Worm (Caenorhabditis elegans) whole organism, early embryonic: ENCODE results near the gene rgl-1.

ENCODE experiments used
- B0310.2 ChIP-seq: sonication (generic microtip); optimal IDR thresholded peaks from 2 replicates; lab custom pipeline; 2016; ENCODE audit warnings: mild to moderate bottlenecking, missing genetic modification characterization, missing compliant biosample characterization
- F13C5.2 ChIP-seq: sonication (generic microtip); optimal IDR thresholded peaks from 2 replicates; lab custom pipeline; 2017; ENCODE audit warnings: mild to moderate bottlenecking, missing genetic modification characterization, inconsistent platforms, missing compliant biosample characterization
- aly-1 ChIP-seq: sonication (generic microtip); optimal IDR thresholded peaks from 2 replicates; lab custom pipeline; 2016; ENCODE audit warnings: missing genetic modification characterization, missing compliant biosample characterization
- ama-1 ChIP-seq: fragments of 150-350 bp; optimal IDR thresholded peaks from 2 replicates; lab custom pipeline; 2014
- ceh-13 ChIP-seq: fragments of 200-800 bp; sonication (Bioruptor generic); optimal IDR thresholded peaks from 2 replicates; lab custom pipeline; 2018; ENCODE audit warnings: mild to moderate bottlenecking, missing genetic modification characterization, missing compliant biosample characterization
- ceh-36 ChIP-seq: sonication (generic microtip); optimal IDR thresholded peaks from 2 replicates; lab custom pipeline; 2016; ENCODE audit warnings: missing genetic modification characterization, inconsistent platforms, missing compliant biosample characterization
- ets-7 ChIP-seq: sonication (generic microtip); optimal IDR thresholded peaks from 2 replicates; lab custom pipeline; 2016; ENCODE audit warnings: missing genotype, missing genetic modification characterization, missing compliant biosample characterization
- flt-1 ChIP-seq: fragments of 200-800 bp; sonication (Bioruptor generic); IDR thresholded peaks from 2 replicates; pipeline ENCODE4 v1.3.6; 2022; ENCODE audit warnings: missing genetic modification characterization, missing compliant biosample characterization
- hmbx-1 ChIP-seq: sonication (generic microtip); optimal IDR thresholded peaks from 2 replicates; lab custom pipeline; 2016; ENCODE audit warnings: mild to moderate bottlenecking, missing genetic modification characterization, missing compliant biosample characterization
- hmg-4 ChIP-seq: fragments of 200-800 bp; sonication (Bioruptor generic); optimal IDR thresholded peaks from 2 replicates; lab custom pipeline; 2018; ENCODE audit warnings: mild to moderate bottlenecking, missing genetic modification characterization, missing compliant biosample characterization
- hnd-1 ChIP-seq: sonication (generic microtip); optimal IDR thresholded peaks from 2 replicates; lab custom pipeline; 2016; ENCODE audit warnings: missing genetic modification characterization, missing compliant biosample characterization
- pes-1 ChIP-seq: fragments of 200-800 bp; sonication (Bioruptor generic); IDR thresholded peaks from 2 replicates; pipeline ENCODE4 v1.3.6; 2022; ENCODE audit warnings: missing genetic modification reagents, missing genetic modification characterization, missing compliant biosample characterization
- scrt-1 ChIP-seq: fragments of 200-800 bp; sonication (Bioruptor generic); IDR thresholded peaks from 2 replicates; pipeline ENCODE4 v1.3.6; 2022; ENCODE audit warnings: missing genetic modification characterization, missing compliant biosample characterization
- sea-1 ChIP-seq: fragments of 200-800 bp; sonication (Bioruptor generic); conservative IDR thresholded peaks from 2 replicates; pipeline ENCODE4 v1.3.6; 2022; ENCODE audit warnings: missing genetic modification characterization, missing compliant biosample characterization
- tbx-11 ChIP-seq: fragments of 200-800 bp; sonication (Bioruptor generic); IDR thresholded peaks from 2 replicates; pipeline ENCODE4 v1.3.6; 2022; ENCODE audit warnings: missing genetic modification characterization, missing compliant biosample characterization
- tbx-37 ChIP-seq: fragments of 200-800 bp; sonication (Bioruptor generic); conservative IDR thresholded peaks from 2 replicates; pipeline ENCODE4 v1.3.6; 2022; ENCODE audit warnings: missing genetic modification reagents, missing genetic modification characterization, missing compliant biosample characterization
- tra-4 ChIP-seq: sonication (generic microtip); optimal IDR thresholded peaks from 2 replicates; lab custom pipeline; 2017; ENCODE audit warnings: missing genetic modification characterization, missing compliant biosample characterization

rgl-1 gene

DNA sequence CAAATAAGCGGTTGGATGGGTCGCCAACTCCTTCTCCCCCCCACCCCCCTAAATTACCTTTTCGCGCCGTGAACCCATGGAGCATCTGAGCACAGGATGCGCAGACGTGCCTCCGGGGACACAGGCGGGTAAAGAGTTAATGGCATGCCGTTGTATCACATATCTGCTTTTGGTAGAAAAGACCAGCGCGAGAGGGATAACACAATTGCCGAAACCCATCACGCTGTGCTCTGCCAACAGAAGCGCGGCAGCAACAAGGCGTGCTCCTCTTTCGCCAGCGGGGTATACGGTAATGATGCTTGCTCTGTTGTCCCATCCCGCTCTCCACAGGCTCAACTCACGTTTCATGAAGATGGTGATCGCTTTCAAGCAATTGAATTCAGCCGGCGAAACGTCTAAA is 22.8 kb downstream of the rgl-1 start:
- TF ChIP-seq ets-7 (tag; lab: Kevin White, UChicago) (no peak), ama-1 (no peak), pes-1 (GFP tag; lab: Robert Waterston, UW) (no peak), B0310.2 (no peak), flt-1 (GFP tag; lab: Robert Waterston, UW) (no peak), sea-1 (GFP tag; lab: Robert Waterston, UW) (no peak), hmbx-1 (no peak), hmg-4 (no peak), scrt-1 (GFP tag; lab: Robert Waterston, UW) (no peak), ceh-36 (tag; lab: Kevin White, UChicago) (no peak), hnd-1 (tag; lab: Kevin White, UChicago) (no peak), tbx-11 (GFP tag; lab: Robert Waterston, UW) (no peak), tra-4 (tag; lab: Kevin White, UChicago) (no peak), tbx-37 (no peak), F13C5.2 (tag; lab: Kevin White, UChicago) (no peak), aly-1 (tag; lab: Kevin White, UChicago) (no peak), ceh-13 (GFP tag; lab: Kevin White, UChicago) (no peak)

DNA sequence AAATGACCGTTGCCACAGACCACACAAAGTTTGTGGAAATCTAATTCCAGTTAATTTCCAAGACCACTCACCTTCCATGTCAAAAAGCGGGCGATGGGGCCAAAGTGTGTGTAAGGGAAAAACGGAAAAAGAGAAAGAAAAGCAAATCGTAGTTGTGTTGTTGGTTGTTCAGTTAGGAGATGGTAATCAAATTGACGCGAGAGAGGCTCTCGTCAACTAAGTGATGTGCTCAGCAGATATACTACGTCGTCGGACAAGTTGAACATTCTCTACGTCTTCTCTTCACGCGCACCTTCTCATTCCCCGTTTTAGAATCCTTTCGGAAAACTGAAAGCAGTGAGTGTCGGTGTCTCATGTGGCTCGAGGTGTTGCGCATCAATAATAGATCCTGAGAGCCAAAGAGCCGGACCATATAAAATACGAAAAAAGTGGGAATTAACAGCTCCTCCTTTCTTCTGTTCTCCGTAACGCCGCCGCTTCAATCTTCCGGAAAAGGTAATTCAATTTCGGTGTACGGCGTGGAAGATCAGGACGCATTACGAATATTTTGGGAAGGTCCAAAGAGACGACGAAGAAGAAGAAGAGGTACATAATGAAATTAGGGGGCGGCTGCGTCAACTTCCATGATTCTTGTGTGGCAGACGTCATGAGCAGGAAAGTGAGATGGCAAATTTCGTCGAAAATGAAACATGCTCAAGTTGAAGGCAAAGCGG is 28.7 kb downstream of the rgl-1 start:
- TF ChIP-seq B0310.2 (no peak), ama-1 (no peak), hnd-1 (tag; lab: Kevin White, UChicago) (no peak), tbx-11 (GFP tag; lab: Robert Waterston, UW) (no peak), flt-1 (GFP tag; lab: Robert Waterston, UW) (no peak), hmg-4 (no peak), F13C5.2 (tag; lab: Kevin White, UChicago) (no peak), tra-4 (tag; lab: Kevin White, UChicago) (no peak), ceh-13 (GFP tag; lab: Kevin White, UChicago) (no peak), hmbx-1 (no peak), scrt-1 (GFP tag; lab: Robert Waterston, UW) (no peak), ets-7 (tag; lab: Kevin White, UChicago) (no peak), pes-1 (GFP tag; lab: Robert Waterston, UW) (no peak), sea-1 (GFP tag; lab: Robert Waterston, UW) (no peak), aly-1 (tag; lab: Kevin White, UChicago) (no peak), ceh-36 (tag; lab: Kevin White, UChicago) (no peak), tbx-37 (no peak)

DNA sequence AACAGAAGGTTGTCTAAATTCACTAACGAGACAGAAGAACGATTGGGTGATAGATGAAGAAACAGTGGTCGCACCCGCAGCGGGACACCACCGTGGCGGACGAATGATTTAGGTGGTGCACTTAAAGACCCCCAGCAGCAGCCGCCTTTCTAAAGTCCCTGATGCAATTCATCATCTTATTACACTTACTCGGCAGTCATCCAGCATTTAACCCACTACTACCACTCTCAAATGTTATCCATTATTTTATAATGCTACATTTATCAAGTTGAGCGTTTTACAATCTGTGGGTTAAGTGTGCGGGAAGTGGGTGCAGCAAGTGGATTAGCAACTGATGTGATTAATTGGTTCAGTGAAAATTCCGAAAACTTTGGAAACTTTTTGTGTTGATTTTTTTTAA is 30.0 kb downstream of the rgl-1 start:
- TF ChIP-seq ama-1 (no peak), tbx-37 (no peak), ceh-13 (GFP tag; lab: Kevin White, UChicago) (no peak), B0310.2 (no peak), ceh-36 (tag; lab: Kevin White, UChicago) (no peak), hmbx-1 (no peak), scrt-1 (GFP tag; lab: Robert Waterston, UW) (no peak), flt-1 (GFP tag; lab: Robert Waterston, UW) (no peak), tra-4 (tag; lab: Kevin White, UChicago) (no peak)

DNA sequence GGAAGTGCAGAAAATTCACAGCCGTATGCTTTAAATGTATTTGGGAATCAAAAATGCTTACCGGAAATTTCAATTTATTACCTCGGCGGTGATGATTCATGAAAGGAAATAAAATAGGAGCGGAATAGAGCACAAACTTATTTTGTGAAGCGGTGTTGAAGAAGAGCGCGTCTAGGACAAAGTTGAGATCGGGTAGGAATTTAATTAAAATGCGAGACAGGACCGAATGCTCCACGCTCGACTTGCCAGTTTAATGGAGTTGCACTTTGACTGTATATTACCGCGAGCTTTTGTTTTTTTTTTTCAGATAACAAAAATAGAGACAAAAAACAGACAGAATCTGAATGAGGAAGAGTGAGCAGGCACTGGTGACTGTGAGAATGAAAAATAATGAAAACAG is 35.5 kb downstream of the rgl-1 start:
- TF ChIP-seq ama-1 (no peak), hnd-1 (tag; lab: Kevin White, UChicago) (no peak), sea-1 (GFP tag; lab: Robert Waterston, UW) (no peak), hmbx-1 (no peak), ceh-36 (tag; lab: Kevin White, UChicago) (no peak), pes-1 (GFP tag; lab: Robert Waterston, UW) (no peak), tbx-37 (no peak), flt-1 (GFP tag; lab: Robert Waterston, UW) (no peak), tbx-11 (GFP tag; lab: Robert Waterston, UW) (no peak), hmg-4 (no peak), scrt-1 (GFP tag; lab: Robert Waterston, UW) (no peak), F13C5.2 (tag; lab: Kevin White, UChicago) (no peak), ceh-13 (GFP tag; lab: Kevin White, UChicago) (no peak), aly-1 (tag; lab: Kevin White, UChicago) (no peak), B0310.2 (no peak), ets-7 (tag; lab: Kevin White, UChicago) (no peak)

DNA sequence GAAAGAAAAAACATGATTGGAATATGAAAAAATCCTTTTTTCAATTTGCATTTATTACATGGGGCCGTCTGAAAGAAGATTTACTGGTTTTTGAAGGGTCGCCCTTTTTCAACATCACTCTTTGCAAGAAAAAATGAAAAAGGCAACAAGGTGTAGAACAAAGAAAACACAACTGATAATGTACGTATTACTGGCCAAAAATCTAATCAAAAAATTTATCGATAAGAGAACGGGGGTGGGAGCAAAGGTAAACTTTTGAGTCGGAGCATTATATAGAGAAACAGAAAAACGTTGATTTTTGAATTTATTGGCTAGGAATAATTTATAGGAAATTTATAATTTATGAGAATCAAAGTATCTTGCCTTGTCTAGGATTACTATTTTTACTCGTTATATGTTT is 38.3 kb downstream of the rgl-1 start:
- TF ChIP-seq B0310.2 (no peak), ceh-36 (tag; lab: Kevin White, UChicago) (no peak), tbx-11 (GFP tag; lab: Robert Waterston, UW) (no peak)

DNA sequence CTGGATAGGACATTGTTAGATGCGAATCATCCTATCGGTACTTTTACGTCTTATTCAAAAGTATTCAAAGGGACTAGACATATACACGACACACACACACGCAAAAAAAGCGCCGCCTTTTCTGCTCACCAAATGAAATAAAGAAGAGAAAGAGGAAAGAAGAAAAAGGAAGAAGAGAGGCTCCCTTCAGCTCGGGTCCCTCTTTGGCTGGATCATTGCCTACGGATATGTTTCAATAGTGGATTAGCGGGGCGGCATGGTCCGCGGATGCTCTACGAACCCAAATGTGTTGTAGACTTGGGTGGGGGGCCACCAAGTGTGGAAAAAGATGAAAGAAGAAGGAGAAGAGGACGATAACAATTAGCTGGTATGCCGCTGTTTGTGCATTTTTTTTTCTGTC is 38.8 kb downstream of the rgl-1 start:
- no peak for TF ChIP-seq tbx-11 (GFP tag; lab: Robert Waterston, UW)
- no peak for TF ChIP-seq ceh-36 (tag; lab: Kevin White, UChicago)
- no peak for TF ChIP-seq flt-1 (GFP tag; lab: Robert Waterston, UW)
- no peak for TF ChIP-seq scrt-1 (GFP tag; lab: Robert Waterston, UW)
- TF ChIP-seq ceh-13 (GFP tag; lab: Kevin White, UChicago): no peak
- no peak for TF ChIP-seq tra-4 (tag; lab: Kevin White, UChicago)
- no peak for TF ChIP-seq ama-1
- TF ChIP-seq ets-7 (tag; lab: Kevin White, UChicago): no peak
- no peak for TF ChIP-seq pes-1 (GFP tag; lab: Robert Waterston, UW)

DNA sequence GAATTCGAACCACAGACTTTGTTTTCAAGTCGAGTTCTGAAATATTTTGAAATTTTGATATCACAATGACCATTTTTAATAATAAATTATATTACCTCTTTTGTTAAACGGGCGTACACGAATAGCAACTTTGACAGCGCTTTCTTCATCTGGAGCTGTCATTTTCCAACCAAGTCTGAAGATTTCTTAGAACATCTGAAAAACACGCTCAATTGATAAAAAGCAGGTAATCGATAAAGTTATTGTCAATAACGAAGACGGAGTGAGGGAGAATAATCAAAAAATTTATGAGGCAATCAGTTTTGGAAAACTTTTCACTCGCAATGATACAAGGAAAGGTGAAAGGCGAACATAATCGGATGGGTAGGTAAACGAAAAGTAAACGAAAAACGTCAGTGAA is 41.7 kb downstream of the rgl-1 start, which contains the start of gene klp-4:
Gene klp-4, minus strand, starts transcription at position 201 of the 400 bp plus-strand sequence.
- TF ChIP-seq sea-1 (GFP tag; lab: Robert Waterston, UW) (no peak), hnd-1 (tag; lab: Kevin White, UChicago) (no peak), hmbx-1 (no peak), flt-1 (GFP tag; lab: Robert Waterston, UW) (no peak), ets-7 (tag; lab: Kevin White, UChicago) (no peak), pes-1 (GFP tag; lab: Robert Waterston, UW) (no peak), scrt-1 (GFP tag; lab: Robert Waterston, UW) (no peak), hmg-4 (no peak), B0310.2 (no peak), ceh-13 (GFP tag; lab: Kevin White, UChicago) (no peak), tbx-11 (GFP tag; lab: Robert Waterston, UW) (no peak), F13C5.2 (tag; lab: Kevin White, UChicago) (no peak)
